Fruit fly (Drosophila melanogaster) whole organism, embryonic: Measurements from ENCODE around the gene CG13995.

Source experiments
- B-H1 ChIP-seq: fragments of 200-800 bp; sonication (Bioruptor generic); IDR thresholded peaks from 3 replicates; pipeline ENCODE4 v1.3.6; 2022; ENCODE audit warnings: missing biosample characterization, missing genetic modification characterization
- CG1024 ChIP-seq: fragments of 200-800 bp; sonication (Bioruptor generic); IDR thresholded peaks from 2 replicates; pipeline ENCODE4 v1.3.6; 2022; ENCODE audit warnings: missing biosample characterization, missing genetic modification characterization
- CG11093 ChIP-seq: fragments of 200-800 bp; sonication (Bioruptor generic); IDR thresholded peaks from 3 replicates; pipeline ENCODE4 v1.3.6; 2022; ENCODE audit warnings: missing biosample characterization, missing genetic modification characterization
- CG12071 ChIP-seq: fragments of 200-800 bp; sonication (Bioruptor generic); optimal IDR thresholded peaks from 3 replicates; lab custom pipeline; 2018; ENCODE audit warnings: missing biosample characterization, mild to moderate bottlenecking, missing genetic modification characterization
- CG13775 ChIP-seq: fragments of 200-800 bp; sonication (Bioruptor generic); optimal IDR thresholded peaks from 3 replicates; lab custom pipeline; 2017; ENCODE audit warnings: missing biosample characterization, mild to moderate bottlenecking, missing genetic modification characterization
- CG1602 ChIP-seq: fragments of 200-800 bp; sonication (Bioruptor generic); optimal IDR thresholded peaks from 3 replicates; lab custom pipeline; 2016; ENCODE audit warnings: missing biosample characterization, missing genetic modification characterization
- CG17359 ChIP-seq: fragments of 200-800 bp; sonication (Bioruptor generic); optimal IDR thresholded peaks from 3 replicates; lab custom pipeline; 2018; ENCODE audit warnings: missing biosample characterization, mild to moderate bottlenecking, missing genetic modification characterization, moderate library complexity
- CG17829 ChIP-seq: fragments of 200-800 bp; optimal IDR thresholded peaks from 2 replicates; lab custom pipeline; 2019; ENCODE audit warnings: missing biosample characterization, mild to moderate bottlenecking, missing genetic modification characterization, moderate library complexity
- CG18619 ChIP-seq: fragments of 200-800 bp; sonication (Bioruptor generic); optimal IDR thresholded peaks from 3 replicates; lab custom pipeline; 2017; ENCODE audit warnings: missing biosample characterization, mild to moderate bottlenecking, missing genetic modification characterization
- CG33213 ChIP-seq: fragments of 200-800 bp; sonication (Bioruptor generic); optimal IDR thresholded peaks from 3 replicates; lab custom pipeline; 2016; ENCODE audit warnings: missing biosample characterization, missing genetic modification characterization
- CG4328 ChIP-seq: fragments of 200-800 bp; sonication (Bioruptor generic); optimal IDR thresholded peaks from 3 replicates; lab custom pipeline; 2017; ENCODE audit warnings: missing biosample characterization, missing genetic modification reagents, missing genetic modification characterization
- CG4820 ChIP-seq: fragments of 200-800 bp; sonication (Bioruptor generic); optimal IDR thresholded peaks from 3 replicates; lab custom pipeline; 2016; ENCODE audit warnings: missing biosample characterization, missing genetic modification characterization
- CG8290 ChIP-seq, 3 experiments: fragments of 200-800 bp; sonication (Bioruptor generic); optimal IDR thresholded peaks; 2 replicates each; lab custom pipeline; 2016 to 2019; ENCODE audit warnings: missing biosample characterization in 3 of 3, missing genetic modification characterization in 3 of 3, mild to moderate bottlenecking in 2 of 3, moderate library complexity in 1 of 3
- CG8924 ChIP-seq: fragments of 200-800 bp; optimal IDR thresholded peaks from 3 replicates; lab custom pipeline; 2019; ENCODE audit warnings: missing biosample characterization, mild to moderate bottlenecking, missing genetic modification characterization, moderate library complexity
- D19B ChIP-seq: fragments of 200-800 bp; sonication (Bioruptor generic); optimal IDR thresholded peaks from 2 replicates; lab custom pipeline; 2017; ENCODE audit warnings: missing biosample characterization, mild to moderate bottlenecking, missing genetic modification characterization
- E2f2 ChIP-seq: fragments of 200-800 bp; sonication (Bioruptor generic); IDR thresholded peaks from 2 replicates; pipeline ENCODE4 v1.3.6; 2022; ENCODE audit warnings: missing biosample characterization, missing genetic modification characterization
- Ets97D ChIP-seq: fragments of 200-800 bp; sonication (Bioruptor generic); optimal IDR thresholded peaks from 3 replicates; lab custom pipeline; 2016; ENCODE audit warnings: missing biosample characterization, missing genetic modification characterization
- H15 ChIP-seq: fragments of 200-800 bp; sonication (Bioruptor generic); IDR thresholded peaks from 3 replicates; pipeline ENCODE4 v1.3.6; 2022; ENCODE audit warnings: missing biosample characterization, missing genetic modification characterization
- H2.0 ChIP-seq: fragments of 200-800 bp; sonication (Bioruptor generic); IDR thresholded peaks from 2 replicates; pipeline ENCODE4 v1.3.6; 2022; ENCODE audit warnings: missing biosample characterization, missing genetic modification characterization
- Hmx ChIP-seq: fragments of 200-800 bp; sonication (Bioruptor generic); optimal IDR thresholded peaks from 2 replicates; lab custom pipeline; 2016; ENCODE audit warnings: missing biosample characterization, missing genetic modification characterization
- Lim3 ChIP-seq: fragments of 200-800 bp; sonication (Bioruptor generic); IDR thresholded peaks from 2 replicates; pipeline ENCODE4 v1.3.6; 2022; ENCODE audit warnings: missing biosample characterization, missing genetic modification characterization
- Myb ChIP-seq: fragments of 200-800 bp; sonication (Bioruptor generic); optimal IDR thresholded peaks from 2 replicates; lab custom pipeline; 2016; ENCODE audit warnings: missing biosample characterization, missing genetic modification characterization
- ato ChIP-seq: fragments of 200-800 bp; sonication (Bioruptor generic); IDR thresholded peaks from 2 replicates; pipeline ENCODE4 v1.3.6; 2022; ENCODE audit warnings: missing biosample characterization, missing genetic modification characterization; ENCODE audit not compliant: partially characterized antibody
- btn ChIP-seq: fragments of 200-800 bp; sonication (Bioruptor generic); optimal IDR thresholded peaks from 2 replicates; lab custom pipeline; 2016; ENCODE audit warnings: missing biosample characterization, missing genetic modification characterization
- cato ChIP-seq: fragments of 200-800 bp; sonication (Bioruptor generic); optimal IDR thresholded peaks from 2 replicates; lab custom pipeline; 2016; ENCODE audit warnings: missing biosample characterization, missing genetic modification characterization, borderline replicate concordance
- chinmo ChIP-seq: fragments of 200-800 bp; sonication (Bioruptor generic); IDR thresholded peaks from 4 replicates; pipeline ENCODE4 v1.3.6; 2022; ENCODE audit warnings: missing biosample characterization, missing genetic modification characterization; ENCODE audit not compliant: partially characterized antibody
- dan ChIP-seq: fragments of 200-800 bp; sonication (Bioruptor generic); IDR thresholded peaks from 2 replicates; pipeline ENCODE4 v1.3.6; 2022; ENCODE audit warnings: missing biosample characterization, missing genetic modification characterization
- danr ChIP-seq: fragments of 200-800 bp; sonication (Bioruptor generic); IDR thresholded peaks from 2 replicates; pipeline ENCODE4 v1.3.6; 2022; ENCODE audit warnings: missing biosample characterization, missing genetic modification characterization
- dimm ChIP-seq: fragments of 200-800 bp; sonication (Bioruptor generic); IDR thresholded peaks from 2 replicates; pipeline ENCODE4 v1.3.6; 2022; ENCODE audit warnings: missing biosample characterization, missing genetic modification characterization
- dm ChIP-seq: fragments of 200-800 bp; sonication (Bioruptor generic); optimal IDR thresholded peaks from 3 replicates; lab custom pipeline; 2016; ENCODE audit warnings: missing biosample characterization, missing genetic modification characterization
- ems ChIP-seq: fragments of 200-800 bp; sonication (Bioruptor generic); optimal IDR thresholded peaks from 3 replicates; lab custom pipeline; 2016; ENCODE audit warnings: missing biosample characterization, missing genetic modification characterization
- gcm ChIP-seq: fragments of 200-800 bp; sonication (Bioruptor generic); optimal IDR thresholded peaks from 2 replicates; lab custom pipeline; 2019; ENCODE audit warnings: missing biosample characterization, mild to moderate bottlenecking, missing genetic modification characterization, moderate library complexity
- gcm2 ChIP-seq: fragments of 200-800 bp; sonication (Bioruptor generic); optimal IDR thresholded peaks from 2 replicates; lab custom pipeline; 2016; ENCODE audit warnings: missing biosample characterization, missing genetic modification characterization
- gro ChIP-seq: fragments of 200-800 bp; sonication (Bioruptor generic); optimal IDR thresholded peaks from 2 replicates; lab custom pipeline; 2016; ENCODE audit warnings: missing biosample characterization, missing genetic modification characterization
- hbn ChIP-seq: fragments of 200-800 bp; sonication (Bioruptor generic); IDR thresholded peaks from 2 replicates; pipeline ENCODE4 v1.3.6; 2022; ENCODE audit warnings: missing biosample characterization, missing genetic modification characterization; ENCODE audit not compliant: partially characterized antibody
- jigr1 ChIP-seq: fragments of 200-800 bp; sonication (Bioruptor generic); IDR thresholded peaks from 3 replicates; pipeline ENCODE4 v1.3.6; 2022; ENCODE audit warnings: missing biosample characterization, missing genetic modification characterization
- jing ChIP-seq: fragments of 200-800 bp; sonication (Bioruptor generic); optimal IDR thresholded peaks from 2 replicates; lab custom pipeline; 2018; ENCODE audit warnings: missing biosample characterization, mild to moderate bottlenecking, missing genetic modification characterization
- kah ChIP-seq: fragments of 200-800 bp; sonication (Bioruptor generic); optimal IDR thresholded peaks from 2 replicates; lab custom pipeline; 2018; ENCODE audit warnings: missing biosample characterization, mild to moderate bottlenecking, missing genetic modification characterization
- ken ChIP-seq: fragments of 200-800 bp; sonication (Bioruptor generic); IDR thresholded peaks from 3 replicates; pipeline ENCODE4 v1.3.6; 2022; ENCODE audit warnings: missing biosample characterization, missing genetic modification characterization
- maf-S ChIP-seq: fragments of 200-800 bp; sonication (Bioruptor generic); optimal IDR thresholded peaks from 2 replicates; lab custom pipeline; 2016; ENCODE audit warnings: missing biosample characterization, missing genetic modification characterization
- nmo ChIP-seq: fragments of 200-800 bp; sonication (Bioruptor generic); optimal IDR thresholded peaks from 2 replicates; lab custom pipeline; 2018; ENCODE audit warnings: missing biosample characterization, mild to moderate bottlenecking, missing genetic modification characterization, moderate library complexity
- repo ChIP-seq: fragments of 200-800 bp; sonication (Bioruptor generic); optimal IDR thresholded peaks from 2 replicates; lab custom pipeline; 2016; ENCODE audit warnings: missing biosample characterization, missing genetic modification characterization
- row ChIP-seq: fragments of 200-800 bp; sonication (Bioruptor generic); IDR thresholded peaks from 3 replicates; pipeline ENCODE4 v1.3.6; 2022; ENCODE audit warnings: missing biosample characterization, missing genetic modification characterization
- schlank ChIP-seq: fragments of 200-800 bp; sonication (Bioruptor generic); optimal IDR thresholded peaks from 2 replicates; lab custom pipeline; 2018; ENCODE audit warnings: missing biosample characterization, mild to moderate bottlenecking, missing genetic modification characterization
- seq ChIP-seq: fragments of 200-800 bp; sonication (Bioruptor generic); IDR thresholded peaks from 2 replicates; pipeline ENCODE4 v1.3.6; 2022; ENCODE audit warnings: missing biosample characterization, missing genetic modification characterization
- shn ChIP-seq: fragments of 200-800 bp; sonication (Bioruptor generic); optimal IDR thresholded peaks from 3 replicates; lab custom pipeline; 2016; ENCODE audit warnings: missing biosample characterization, missing genetic modification characterization
- toy ChIP-seq: fragments of 200-800 bp; sonication (Bioruptor generic); IDR thresholded peaks from 2 replicates; pipeline ENCODE4 v1.3.6; 2022; ENCODE audit warnings: missing biosample characterization, missing genetic modification characterization
- tx ChIP-seq: fragments of 200-800 bp; sonication (Bioruptor generic); optimal IDR thresholded peaks from 2 replicates; lab custom pipeline; 2016; ENCODE audit warnings: missing biosample characterization, missing genetic modification characterization
- unpg ChIP-seq: fragments of 200-800 bp; sonication (Bioruptor generic); optimal IDR thresholded peaks from 3 replicates; lab custom pipeline; 2018; ENCODE audit warnings: missing biosample characterization, mild to moderate bottlenecking, missing genetic modification characterization, moderate library complexity
- zf30C ChIP-seq: fragments of 200-800 bp; sonication (Bioruptor generic); optimal IDR thresholded peaks from 3 replicates; lab custom pipeline; 2018; ENCODE audit warnings: missing biosample characterization, mild to moderate bottlenecking, missing genetic modification characterization
- zfh2 ChIP-seq: fragments of 200-800 bp; sonication (Bioruptor generic); optimal IDR thresholded peaks from 2 replicates; lab custom pipeline; 2016; ENCODE audit warnings: missing biosample characterization, missing genetic modification characterization

Gene CG13995

dm6 chr2L:6065823-6066222, 11.7 kb downstream of the CG13995 start, which contains the start of the genes Fbw5 and CG9147 (continued):
- TF ChIP-seq row (peak; percentile 100), Hmx (GFP tag; lab: Kevin White, UChicago) (peak; percentile 98), schlank (tag; lab: Kevin White, UChicago) (peak; percentile 99), hbn (0 out of 2 replicates have a peak, but pooled peaks have one; percentile 51), maf-S (GFP tag; lab: Kevin White, UChicago) (peak; percentile 99), zf30C (no peak), CG17829 (peak; percentile 99), jigr1 (GFP tag; lab: Robert Waterston, UW) (peak; percentile 99), repo (peak; percentile 99), btn (peak; percentile 99), dimm (GFP tag; lab: Robert Waterston, UW) (peak; percentile 99), toy (GFP tag; lab: Robert Waterston, UW) (peak; percentile 97), CG1602 (GFP tag; lab: Kevin White, UChicago) (peak; percentile 100), ato (no peak; the same call in 1 of the 2 replicates), H2.0 (GFP tag; lab: Robert Waterston, UW) (peak; percentile 100), zfh2 (GFP tag; lab: Kevin White, UChicago) (peak; percentile 99), CG12071 (peak; percentile 98), gcm2 (GFP tag; lab: Kevin White, UChicago) (peak; percentile 98), E2f2 (GFP tag; lab: Robert Waterston, UW) (peak; percentile 95), CG18619 (GFP tag; lab: Kevin White, UChicago) (peak; percentile 100), CG11093 (GFP tag; lab: Robert Waterston, UW) (peak; percentile 99), dan (peak; percentile 95), CG13775 (GFP tag; lab: Kevin White, UChicago) (peak; percentile 99), danr (GFP tag; lab: Robert Waterston, UW) (peak; percentile 99), nmo (GFP tag; lab: Kevin White, UChicago) (peak; percentile 100), D19B (peak; percentile 100), B-H1 (GFP tag; lab: Robert Waterston, UW) (peak; percentile 99), ken (GFP tag; lab: Robert Waterston, UW) (peak; percentile 100), CG8924 (tag; lab: Kevin White, UChicago) (peak; percentile 100), Lim3 (GFP tag; lab: Robert Waterston, UW) (peak; percentile 98), kah (GFP tag; lab: Kevin White, UChicago) (peak; percentile 98), CG1024 (peak; percentile 98), CG4820 (GFP tag; lab: Kevin White, UChicago) (peak; percentile 99), cato (peak; percentile 99), H15 (GFP tag; lab: Robert Waterston, UW) (peak; percentile 99), CG8290 (GFP tag; optimal IDR thresholded peaks at IDR 0.05; lab: Kevin White, UChicago) (peak; percentile 99), CG8290 (tag; optimal IDR thresholded peaks at IDR 0.05; lab: Kevin White, UChicago) (peak; percentile 97 to 100), seq (GFP tag; lab: Robert Waterston, UW) (peak; percentile 100), Ets97D (peak; percentile 97), unpg (GFP tag; lab: Kevin White, UChicago) (peak; percentile 100), dm (peak; percentile 99), CG33213 (peak; percentile 99), gcm (GFP tag; lab: Kevin White, UChicago) (peak; percentile 100), CG4328 (GFP tag; lab: Kevin White, UChicago) (peak; percentile 83), tx (GFP tag; lab: Kevin White, UChicago) (peak; percentile 100), jing (GFP tag; lab: Kevin White, UChicago) (peak; percentile 100), gro (GFP tag; lab: Kevin White, UChicago) (peak; percentile 100), chinmo (GFP tag; lab: Robert Waterston, UW) (0 out of 4 replicates have a peak, but pooled peaks have one; percentile 11), ems (GFP tag; lab: Kevin White, UChicago) (peak; percentile 99), Myb (GFP tag; lab: Kevin White, UChicago) (peak; percentile 95), shn (peak; percentile 99), CG17359 (tag; lab: Kevin White, UChicago) (peak; percentile 99)
